Worm (Caenorhabditis elegans) whole organism, L4 larva: ENCODE results near the gene srx-101.
A peak's percentile ranks its signal among the peaks of the same experiment; 100 is the strongest.

Source experiments
- F44E2.7 ChIP-seq: fragments of 200-800 bp; sonication (Bioruptor generic); IDR thresholded peaks from 2 replicates; pipeline ENCODE4 v2.1.2; 2022; ENCODE audit warnings: missing genetic modification characterization, missing compliant biosample characterization
- R02D3.7 ChIP-seq: fragments of 150-350 bp; sonication (generic microtip); optimal IDR thresholded peaks from 3 replicates; lab custom pipeline; 2014; ENCODE audit warnings: missing biosample characterization, missing genetic modification characterization
- T20F7.1 ChIP-seq: fragments of 200-800 bp; sonication (Bioruptor generic); optimal IDR thresholded peaks from 2 replicates; lab custom pipeline; 2018; ENCODE audit warnings: mild to moderate bottlenecking, missing genetic modification characterization, missing compliant biosample characterization
- Y48G9A.11 ChIP-seq: fragments of 200-800 bp; sonication (Bioruptor generic); IDR thresholded peaks from 2 replicates; pipeline ENCODE4 v1.3.6; 2022; ENCODE audit warnings: missing genetic modification reagents, missing genetic modification characterization, missing compliant biosample characterization
- Y75B8A.6 ChIP-seq: fragments of 200-800 bp; sonication (Bioruptor generic); IDR thresholded peaks from 2 replicates; pipeline ENCODE4 v1.3.6; 2022; ENCODE audit warnings: missing genetic modification reagents, missing genetic modification characterization, missing compliant biosample characterization
- ZK546.5 ChIP-seq, 2 experiments: sonication (generic microtip); optimal IDR thresholded peaks; 2 replicates each; lab custom pipeline; 2017; ENCODE audit warnings: missing biosample characterization in 2 of 2, missing genetic modification characterization in 2 of 2
- ama-1 ChIP-seq: fragments of 150-350 bp; optimal IDR thresholded peaks from 2 replicates; lab custom pipeline; 2014; ENCODE audit warnings: inconsistent platforms, mixed read lengths
- arid-1 ChIP-seq: fragments of 200-800 bp; sonication (Bioruptor generic); conservative IDR thresholded peaks from 2 replicates; pipeline ENCODE4 v1.3.6; 2022; ENCODE audit warnings: missing genetic modification reagents, missing genetic modification characterization, missing compliant biosample characterization
- attf-4 ChIP-seq: sonication (generic microtip); optimal IDR thresholded peaks from 3 replicates; lab custom pipeline; 2017; ENCODE audit warnings: missing biosample characterization, missing genetic modification characterization
- ceh-20 ChIP-seq: fragments of 200-800 bp; sonication (Bioruptor generic); IDR thresholded peaks from 2 replicates; pipeline ENCODE4 v1.3.6; 2022; ENCODE audit warnings: missing genetic modification reagents, missing genetic modification characterization, missing compliant biosample characterization
- ceh-44 ChIP-seq: fragments of 200-800 bp; sonication (Bioruptor generic); IDR thresholded peaks from 2 replicates; pipeline ENCODE4 v1.3.6; 2022; ENCODE audit warnings: missing genetic modification reagents, missing genetic modification characterization, missing compliant biosample characterization
- ctbp-1 ChIP-seq: fragments of 200-800 bp; sonication (Bioruptor generic); IDR thresholded peaks from 2 replicates; pipeline ENCODE4 v1.3.6; 2022; ENCODE audit warnings: missing genetic modification reagents, missing genetic modification characterization, missing compliant biosample characterization
- daf-19 ChIP-seq: fragments of 200-800 bp; sonication (Bioruptor generic); conservative IDR thresholded peaks from 2 replicates; pipeline ENCODE4 v1.3.6; 2022; ENCODE audit warnings: missing genetic modification characterization, missing compliant biosample characterization
- dmd-6 ChIP-seq: fragments of 200-800 bp; sonication (Bioruptor generic); IDR thresholded peaks from 2 replicates; pipeline ENCODE4 v1.3.6; 2022; ENCODE audit warnings: missing genetic modification reagents, missing genetic modification characterization, missing compliant biosample characterization
- dpl-1 ChIP-seq: fragments of 150-350 bp; optimal IDR thresholded peaks from 2 replicates; lab custom pipeline; 2014; ENCODE audit warnings: missing biosample characterization, missing genetic modification reagents, missing genetic modification characterization
- egl-27 ChIP-seq: sonication (generic microtip); optimal IDR thresholded peaks from 3 replicates; lab custom pipeline; 2017; ENCODE audit warnings: missing biosample characterization, missing genetic modification reagents, missing genetic modification characterization
- egl-43 ChIP-seq: fragments of 200-800 bp; sonication (Bioruptor generic); IDR thresholded peaks from 2 replicates; pipeline ENCODE4 v1.3.6; 2022; ENCODE audit warnings: missing genetic modification reagents, missing genetic modification characterization, missing compliant biosample characterization
- fkh-10 ChIP-seq: fragments of 150-350 bp; optimal IDR thresholded peaks from 2 replicates; lab custom pipeline; 2014; ENCODE audit warnings: missing biosample characterization, missing genetic modification reagents, missing genetic modification characterization
- hif-1 ChIP-seq, 2 experiments: sonication (generic microtip); optimal IDR thresholded peaks; 2 replicates each; lab custom pipeline; 2016 to 2017; ENCODE audit warnings: missing compliant biosample characterization in 2 of 2, missing genetic modification characterization in 2 of 2, missing genetic modification reagents in 2 of 2, missing genotype in 2 of 2, mild to moderate bottlenecking in 1 of 2
- hlh-11 ChIP-seq: fragments of 200-800 bp; sonication (Bioruptor generic); optimal IDR thresholded peaks from 2 replicates; lab custom pipeline; 2018; ENCODE audit warnings: mild to moderate bottlenecking, missing genetic modification characterization, missing compliant biosample characterization
- hmg-1.1 ChIP-seq: fragments of 200-800 bp; sonication (Bioruptor generic); IDR thresholded peaks from 2 replicates; pipeline ENCODE4 v1.3.6; 2022; ENCODE audit warnings: missing genetic modification reagents, missing genetic modification characterization, missing compliant biosample characterization
- lim-7 ChIP-seq: fragments of 200-800 bp; sonication (Bioruptor generic); IDR thresholded peaks from 2 replicates; pipeline ENCODE4 v1.3.6; 2022; ENCODE audit warnings: missing genetic modification characterization, missing compliant biosample characterization
- lin-29 ChIP-seq: fragments of 200-800 bp; sonication (Bioruptor generic); IDR thresholded peaks from 2 replicates; pipeline ENCODE4 v1.3.6; 2022; ENCODE audit warnings: missing genetic modification reagents, missing genetic modification characterization, missing compliant biosample characterization
- mep-1 ChIP-seq: fragments of 150-350 bp; sonication (generic microtip); optimal IDR thresholded peaks from 3 replicates; lab custom pipeline; 2014; ENCODE audit warnings: missing biosample characterization, missing genetic modification characterization
- mes-2 ChIP-seq: sonication (generic microtip); optimal IDR thresholded peaks from 2 replicates; lab custom pipeline; 2016; ENCODE audit warnings: missing genotype, mild to moderate bottlenecking, missing genetic modification characterization, missing compliant biosample characterization; ENCODE audit not compliant: poor library complexity, severe bottlenecking
- mxl-3 ChIP-seq: fragments of 200-800 bp; sonication (Bioruptor generic); optimal IDR thresholded peaks from 2 replicates; lab custom pipeline; 2018; ENCODE audit warnings: mild to moderate bottlenecking, missing genetic modification characterization, missing compliant biosample characterization
- nhr-111 ChIP-seq: fragments of 200-800 bp; sonication (Bioruptor generic); optimal IDR thresholded peaks from 2 replicates; lab custom pipeline; 2018; ENCODE audit warnings: mild to moderate bottlenecking, missing genetic modification characterization, missing compliant biosample characterization
- nhr-76 ChIP-seq: fragments of 150-350 bp; optimal IDR thresholded peaks from 2 replicates; lab custom pipeline; 2014; ENCODE audit warnings: missing biosample characterization, missing genetic modification characterization
- nhr-77 ChIP-seq: fragments of 150-350 bp; optimal IDR thresholded peaks from 2 replicates; lab custom pipeline; 2014; ENCODE audit warnings: missing biosample characterization, missing genetic modification characterization
- php-3 ChIP-seq: fragments of 200-800 bp; sonication (Bioruptor generic); IDR thresholded peaks from 2 replicates; pipeline ENCODE4 v1.3.6; 2022; ENCODE audit warnings: missing genetic modification reagents, missing genetic modification characterization, missing compliant biosample characterization
- skn-1 ChIP-seq: fragments of 150-350 bp; optimal IDR thresholded peaks from 2 replicates; lab custom pipeline; 2014; ENCODE audit warnings: missing biosample characterization, missing genetic modification characterization
- tag-97 ChIP-seq: fragments of 200-800 bp; sonication (Bioruptor generic); IDR thresholded peaks from 2 replicates; pipeline ENCODE4 v1.3.6; 2022; ENCODE audit warnings: missing genetic modification characterization, missing compliant biosample characterization
- unc-62 ChIP-seq, 3 experiments: fragments of 150-350 bp in 1 of 3; sonication (generic microtip); optimal IDR thresholded peaks in 2 of 3; peaks in 1 of 3; 1 replicate in 1 of 3; 2 replicates in 2 of 3; lab custom pipeline; 2014 to 2017; ENCODE audit warnings: missing biosample characterization in 3 of 3, missing genetic modification characterization in 3 of 3, missing genetic modification reagents in 3 of 3, missing genotype in 1 of 3
- vab-7 ChIP-seq: fragments of 200-800 bp; sonication (Bioruptor generic); IDR thresholded peaks from 2 replicates; pipeline ENCODE4 v1.3.6; 2022; ENCODE audit warnings: missing genetic modification reagents, missing genetic modification characterization, missing compliant biosample characterization
- zag-1 ChIP-seq: fragments of 150-350 bp; optimal IDR thresholded peaks from 2 replicates; lab custom pipeline; 2014; ENCODE audit warnings: missing biosample characterization, missing genetic modification characterization
- zfp-3 ChIP-seq: fragments of 200-800 bp; sonication (Bioruptor generic); conservative IDR thresholded peaks from 2 replicates; pipeline ENCODE4 v1.3.6; 2022; ENCODE audit warnings: missing genetic modification reagents, missing genetic modification characterization, missing compliant biosample characterization
- zip-11 ChIP-seq: fragments of 200-800 bp; sonication (Bioruptor generic); IDR thresholded peaks from 2 replicates; pipeline ENCODE4 v1.3.6; 2022; ENCODE audit warnings: missing genetic modification characterization, missing compliant biosample characterization

srx-101 gene

DNA sequence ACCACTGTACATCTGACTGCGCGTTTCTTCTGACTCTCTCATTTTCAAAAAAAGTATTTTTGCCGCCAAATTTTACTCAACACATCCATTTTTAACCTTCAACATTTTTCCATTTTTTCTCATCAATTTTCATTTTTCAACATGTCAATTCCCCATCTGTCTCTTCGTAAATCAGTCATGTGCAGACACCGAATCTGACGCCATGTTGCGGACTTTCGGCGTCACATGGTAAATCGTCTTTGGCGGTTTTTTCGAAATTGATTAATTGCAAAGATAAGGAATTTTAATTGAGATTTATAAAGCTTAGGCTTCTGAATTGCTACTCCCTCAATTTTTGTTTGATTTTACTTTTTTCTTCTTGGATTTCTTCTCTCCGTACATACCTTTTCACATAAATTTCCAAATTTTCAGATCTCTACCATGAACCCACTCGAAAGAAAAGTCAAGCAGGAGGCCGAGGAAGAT lies 7.7 kb downstream of the srx-101 start, which contains the start of gene F19B10.1 (continued):
- TF ChIP-seq zip-11 (GFP tag; lab: Robert Waterston, UW) (no peak), ceh-20 (GFP tag; lab: Robert Waterston, UW) (peak; percentile 24; the same call in 1 of the 2 replicates), nhr-111 (no peak), lim-7 (GFP tag; lab: Robert Waterston, UW) (no peak), arid-1 (GFP tag; lab: Robert Waterston, UW) (no peak), egl-43 (GFP tag; lab: Robert Waterston, UW) (no peak), dpl-1 (GFP tag; lab: Kevin White, UChicago) (peak; percentile 93), skn-1 (tag; lab: Kevin White, UChicago) (no peak), egl-27 (tag; lab: Kevin White, UChicago) (no peak), attf-4 (tag; lab: Kevin White, UChicago) (no peak), lin-29 (GFP tag; lab: Robert Waterston, UW) (no peak), T20F7.1 (no peak), tag-97 (GFP tag; lab: Robert Waterston, UW) (no peak), mep-1 (tag; lab: Kevin White, UChicago) (no peak), nhr-76 (tag; lab: Kevin White, UChicago) (no peak), ZK546.5 (tag; optimal IDR thresholded peaks at IDR 0.05; lab: Kevin White, UChicago) (no peak), ama-1 (lab: Kevin White, UChicago) (no peak), mxl-3 (GFP tag; lab: Kevin White, UChicago) (peak; percentile 63), mes-2 (tag; lab: Kevin White, UChicago) (peak; percentile 86), vab-7 (GFP tag; lab: Robert Waterston, UW) (no peak), dmd-6 (GFP tag; lab: Robert Waterston, UW) (peak; percentile 63), nhr-77 (peak; percentile 8), Y75B8A.6 (GFP tag; lab: Robert Waterston, UW) (no peak), hlh-11 (peak; percentile 74), fkh-10 (GFP tag; lab: Kevin White, UChicago) (no peak), zag-1 (no peak)
- TF ChIP-seq, all 104 proteins: peak for 16

DNA sequence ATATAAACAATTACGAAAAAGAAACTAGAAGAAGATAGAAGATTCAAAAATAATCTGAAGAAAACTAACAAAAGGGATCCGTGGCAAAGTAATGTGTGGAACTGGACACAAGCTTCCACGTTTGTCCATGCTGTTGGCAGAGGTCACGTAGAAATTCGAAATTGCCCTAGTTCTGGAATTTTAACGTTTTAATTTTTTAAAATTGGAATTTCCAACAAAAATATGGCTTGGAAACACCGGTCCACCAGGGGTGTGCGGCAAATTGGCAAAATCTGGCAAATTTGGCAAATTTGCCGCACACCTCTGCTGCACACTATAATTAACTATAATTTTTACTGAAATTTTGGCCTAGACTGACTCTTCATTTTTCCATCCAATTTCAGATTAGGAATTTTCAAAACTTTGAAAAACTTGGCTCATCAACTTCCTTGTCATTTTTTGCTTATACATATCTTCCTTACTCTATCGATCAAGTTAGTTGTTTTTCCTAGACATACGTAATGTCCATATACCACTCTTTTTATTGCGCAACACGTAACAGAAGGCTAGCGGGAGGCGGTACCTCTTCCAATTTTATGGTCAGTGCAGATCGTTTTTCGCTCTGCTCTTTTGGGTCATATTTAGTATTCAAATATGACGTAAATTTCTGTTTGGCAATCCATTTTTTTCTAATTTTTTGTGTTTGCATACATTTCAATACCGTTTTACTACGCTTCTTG lies 9.0 kb downstream of the srx-101 start, which contains the start of gene F19B10.10:
TSS of gene F19B10.10 (minus strand) at position 51 of the 719 bp plus-strand sequence.
- TF ChIP-seq hif-1 (tag; optimal IDR thresholded peaks at IDR 0.05; lab: Kevin White, UChicago) (no peak), F44E2.7 (GFP tag; lab: Robert Waterston, UW) (no peak), daf-19 (GFP tag; lab: Robert Waterston, UW) (no peak), Y48G9A.11 (GFP tag; lab: Robert Waterston, UW) (no peak), ctbp-1 (no peak), hmg-1.1 (no peak), zfp-3 (GFP tag; lab: Robert Waterston, UW) (no peak), unc-62 (GFP tag; optimal IDR thresholded peaks at IDR 0.05 in 1 of 2; lab: Kevin White, UChicago) (no peak), unc-62 (tag; optimal IDR thresholded peaks at IDR 0.05; lab: Kevin White, UChicago) (no peak), php-3 (GFP tag; lab: Robert Waterston, UW) (no peak), ceh-44 (GFP tag; lab: Robert Waterston, UW) (no peak), lin-29 (GFP tag; lab: Robert Waterston, UW) (no peak)

DNA sequence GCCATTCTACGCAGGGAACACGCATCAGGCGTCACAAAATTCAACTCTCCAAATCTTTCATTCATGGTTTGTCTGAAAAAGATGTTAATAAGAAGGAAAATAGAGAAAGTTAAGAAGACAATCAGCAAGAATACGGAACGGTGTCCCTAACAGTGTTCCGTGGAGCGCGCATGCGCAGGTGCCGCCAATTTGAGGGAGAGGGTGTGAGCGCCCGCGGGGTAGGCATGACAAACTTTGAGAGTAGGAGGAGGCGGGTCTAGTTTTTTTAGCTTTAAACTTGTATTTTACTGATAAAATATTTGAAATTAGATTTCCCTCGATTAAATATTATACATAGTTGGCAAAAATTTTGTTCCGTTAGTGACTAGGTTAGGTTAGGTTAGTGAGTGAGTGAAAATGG lies 10.2 kb downstream of the srx-101 start:
- TF ChIP-seq R02D3.7 (no peak), Y48G9A.11 (GFP tag; lab: Robert Waterston, UW) (no peak), mep-1 (tag; lab: Kevin White, UChicago) (no peak), lim-7 (GFP tag; lab: Robert Waterston, UW) (no peak), lin-29 (GFP tag; lab: Robert Waterston, UW) (no peak)
